Fruit fly (Drosophila melanogaster): ENCODE measurements around the gene His4r.

Gene His4r

dm6 chr3R:14608892-14609692, 16.5 kb upstream of the His4r start, which contains the start of gene CG14853:
TSS of gene CG14853 (plus strand) at chr3R:14609642.
- TF ChIP-seq pan (optimal IDR thresholded peaks at IDR 0.05) (peak; percentile 58), EcR (GFP tag; optimal IDR thresholded peaks at IDR 0.05) (no peak), psq (optimal IDR thresholded peaks at IDR 0.05) (no peak)

- TF ChIP-seq Dll (optimal IDR thresholded peaks at IDR 0.05) (no peak), pan (optimal IDR thresholded peaks at IDR 0.05) (no peak), usp (GFP tag; optimal IDR thresholded peaks at IDR 0.05) (no peak), CG8478 (optimal IDR thresholded peaks at IDR 0.05) (no peak), psq (optimal IDR thresholded peaks at IDR 0.05) (no peak), EcR (GFP tag; optimal IDR thresholded peaks at IDR 0.05) (no peak)
These were observed 3.0 kb upstream of the His4r start for dm6 chr3R:14622571-14622970.

dm6 chr3R:14624088-14624619, 1.4 kb upstream of the His4r start:
- TF ChIP-seq psq (optimal IDR thresholded peaks at IDR 0.05) = no peak
- TF ChIP-seq usp (GFP tag; optimal IDR thresholded peaks at IDR 0.05) = no peak
- no peak for TF ChIP-seq CG8478 (optimal IDR thresholded peaks at IDR 0.05)

dm6 chr3R:14624671-14625070, 884 bp upstream of the His4r start:
- TF ChIP-seq usp (GFP tag; optimal IDR thresholded peaks at IDR 0.05) = no peak
- no peak for TF ChIP-seq EcR (GFP tag; optimal IDR thresholded peaks at IDR 0.05)
- no peak for TF ChIP-seq psq (optimal IDR thresholded peaks at IDR 0.05)
- TF ChIP-seq Dll (optimal IDR thresholded peaks at IDR 0.05) = no peak
- TF ChIP-seq CG8478 (optimal IDR thresholded peaks at IDR 0.05) = no peak
- no peak for TF ChIP-seq pan (optimal IDR thresholded peaks at IDR 0.05)

- TF ChIP-seq Dll (optimal IDR thresholded peaks at IDR 0.05) = no peak
- TF ChIP-seq EcR (GFP tag; optimal IDR thresholded peaks at IDR 0.05) = no peak
- no peak for TF ChIP-seq usp (GFP tag; optimal IDR thresholded peaks at IDR 0.05)
- TF ChIP-seq pan (optimal IDR thresholded peaks at IDR 0.05) = no peak
- no peak for TF ChIP-seq psq (optimal IDR thresholded peaks at IDR 0.05)
- no peak for TF ChIP-seq CG8478 (optimal IDR thresholded peaks at IDR 0.05)
These were observed 1.2 kb downstream of the His4r start for dm6 chr3R:14626781-14627180.

dm6 chr3R:14630119-14630623, 4.6 kb downstream of the His4r start, which contains the start of gene Cad88C:
TSS of gene Cad88C (plus strand) at chr3R:14630478.
- no peak for TF ChIP-seq Dll (optimal IDR thresholded peaks at IDR 0.05)
- no peak for TF ChIP-seq psq (optimal IDR thresholded peaks at IDR 0.05)
- no peak for TF ChIP-seq EcR (GFP tag; optimal IDR thresholded peaks at IDR 0.05)
- TF ChIP-seq CG8478 (optimal IDR thresholded peaks at IDR 0.05) = no peak
- TF ChIP-seq pan (optimal IDR thresholded peaks at IDR 0.05) = no peak
- no peak for TF ChIP-seq usp (GFP tag; optimal IDR thresholded peaks at IDR 0.05)

- no peak for TF ChIP-seq Dll (optimal IDR thresholded peaks at IDR 0.05)
- TF ChIP-seq pan (optimal IDR thresholded peaks at IDR 0.05) = no peak
- no peak for TF ChIP-seq EcR (GFP tag; optimal IDR thresholded peaks at IDR 0.05)
- no peak for TF ChIP-seq usp (GFP tag; optimal IDR thresholded peaks at IDR 0.05)
- TF ChIP-seq psq (optimal IDR thresholded peaks at IDR 0.05) = no peak
- no peak for TF ChIP-seq CG8478 (optimal IDR thresholded peaks at IDR 0.05)
These were observed 6.4 kb downstream of the His4r start for dm6 chr3R:14631911-14632310.

- no peak for TF ChIP-seq CG8478 (optimal IDR thresholded peaks at IDR 0.05)
- TF ChIP-seq usp (GFP tag; optimal IDR thresholded peaks at IDR 0.05) = no peak
- TF ChIP-seq EcR (GFP tag; optimal IDR thresholded peaks at IDR 0.05) = no peak
- no peak for TF ChIP-seq psq (optimal IDR thresholded peaks at IDR 0.05)
- no peak for TF ChIP-seq pan (optimal IDR thresholded peaks at IDR 0.05)
- no peak for TF ChIP-seq Dll (optimal IDR thresholded peaks at IDR 0.05)
These were observed 16.9 kb downstream of the His4r start, which contains the start of gene CG7886 for dm6 chr3R:14642463-14642862. TSS of gene CG7886 (minus strand) at chr3R:14642563.

dm6 chr3R:14649307-14650239, 24.0 kb downstream of the His4r start:
- TF ChIP-seq CG8478 (optimal IDR thresholded peaks at IDR 0.05) (no peak), usp (GFP tag; optimal IDR thresholded peaks at IDR 0.05) (no peak), EcR (GFP tag; optimal IDR thresholded peaks at IDR 0.05) (no peak), Dll (optimal IDR thresholded peaks at IDR 0.05) (no peak), psq (optimal IDR thresholded peaks at IDR 0.05) (peak; percentile 2)

dm6 chr3R:14650367-14650766, 24.8 kb downstream of the His4r start:
- TF ChIP-seq psq (optimal IDR thresholded peaks at IDR 0.05) (no peak), pan (optimal IDR thresholded peaks at IDR 0.05) (peak; percentile 38)

- TF ChIP-seq Dll (optimal IDR thresholded peaks at IDR 0.05) = no peak
- TF ChIP-seq pan (optimal IDR thresholded peaks at IDR 0.05) = no peak
- TF ChIP-seq usp (GFP tag; optimal IDR thresholded peaks at IDR 0.05) = no peak
- peak in 1 of 2 experiments; percentile 61 for TF ChIP-seq EcR (GFP tag; optimal IDR thresholded peaks at IDR 0.05)
- no peak for TF ChIP-seq CG8478 (optimal IDR thresholded peaks at IDR 0.05)
- no peak for TF ChIP-seq psq (optimal IDR thresholded peaks at IDR 0.05)
These were observed 25.6 kb downstream of the His4r start for dm6 chr3R:14651076-14651662.

All from whole organism.